Worm (Caenorhabditis elegans) whole organism, late embryonic: Measurements from ENCODE around the gene farl-11.
"Not testable (repeated sequence)": the region's sequence is repeated elsewhere in the genome, so short reads cannot be mapped to it uniquely, and the experiment has no call there.

Source experiments
- C08G9.2 ChIP-seq: sonication (generic microtip); optimal IDR thresholded peaks from 2 replicates; lab custom pipeline; 2016; ENCODE audit warnings: mild to moderate bottlenecking, missing genetic modification characterization, moderate library complexity, missing compliant biosample characterization
- C38D4.7 ChIP-seq: fragments of 200-800 bp; sonication (Bioruptor generic); optimal IDR thresholded peaks from 2 replicates; lab custom pipeline; 2018; ENCODE audit warnings: mild to moderate bottlenecking, missing genetic modification characterization, moderate library complexity, missing compliant biosample characterization
- ahr-1 ChIP-seq: sonication (generic microtip); optimal IDR thresholded peaks from 2 replicates; lab custom pipeline; 2016; ENCODE audit warnings: missing genetic modification characterization, missing compliant biosample characterization
- ama-1 ChIP-seq: fragments of 150-350 bp; optimal IDR thresholded peaks from 2 replicates; lab custom pipeline; 2014
- ceh-18 ChIP-seq: sonication (generic microtip); optimal IDR thresholded peaks from 2 replicates; lab custom pipeline; 2016; ENCODE audit warnings: missing genetic modification characterization, missing compliant biosample characterization
- ceh-22 ChIP-seq: sonication (generic microtip); optimal IDR thresholded peaks from 2 replicates; lab custom pipeline; 2017; ENCODE audit warnings: missing biosample characterization, missing genetic modification characterization
- ceh-30 ChIP-seq: fragments of 150-350 bp; optimal IDR thresholded peaks from 2 replicates; lab custom pipeline; 2014; ENCODE audit warnings: missing biosample characterization, missing genetic modification characterization
- ceh-45 ChIP-seq: fragments of 200-800 bp; sonication (Bioruptor generic); IDR thresholded peaks from 2 replicates; pipeline ENCODE4 v1.3.6; 2022; ENCODE audit warnings: missing genetic modification reagents, missing genetic modification characterization, missing compliant biosample characterization
- ceh-48 ChIP-seq: sonication (generic microtip); optimal IDR thresholded peaks from 2 replicates; lab custom pipeline; 2016; ENCODE audit warnings: missing genetic modification characterization, inconsistent platforms, missing compliant biosample characterization
- ceh-6 ChIP-seq: fragments of 200-800 bp; sonication (Bioruptor generic); optimal IDR thresholded peaks from 2 replicates; lab custom pipeline; 2018; ENCODE audit warnings: mild to moderate bottlenecking, missing genetic modification characterization, missing compliant biosample characterization
- dmd-4 ChIP-seq: sonication (generic microtip); optimal IDR thresholded peaks from 2 replicates; lab custom pipeline; 2016; ENCODE audit warnings: borderline replicate concordance, missing genetic modification characterization, missing compliant biosample characterization
- dve-1 ChIP-seq: sonication (generic microtip); optimal IDR thresholded peaks from 2 replicates; lab custom pipeline; 2017; ENCODE audit warnings: antibody characterized with exemption, mild to moderate bottlenecking, missing genetic modification characterization, missing compliant biosample characterization
- ets-4 ChIP-seq: sonication (generic microtip); optimal IDR thresholded peaks from 2 replicates; lab custom pipeline; 2016; ENCODE audit warnings: missing genetic modification characterization, missing compliant biosample characterization
- eyg-1 ChIP-seq: sonication (generic microtip); optimal IDR thresholded peaks from 2 replicates; lab custom pipeline; 2016; ENCODE audit warnings: missing genotype, missing genetic modification characterization, missing compliant biosample characterization
- fkh-10 ChIP-seq: fragments of 150-350 bp; optimal IDR thresholded peaks from 2 replicates; lab custom pipeline; 2014; ENCODE audit warnings: missing biosample characterization, missing genetic modification reagents, missing genetic modification characterization
- fkh-6 ChIP-seq: sonication (generic microtip); optimal IDR thresholded peaks from 2 replicates; lab custom pipeline; 2016; ENCODE audit warnings: missing genetic modification characterization, missing compliant biosample characterization
- gmeb-2 ChIP-seq: sonication (generic microtip); optimal IDR thresholded peaks from 2 replicates; lab custom pipeline; 2016; ENCODE audit warnings: missing genetic modification characterization, inconsistent platforms, missing compliant biosample characterization
- hlh-13 ChIP-seq: fragments of 200-800 bp; sonication (Bioruptor generic); optimal IDR thresholded peaks from 2 replicates; lab custom pipeline; 2018; ENCODE audit warnings: mild to moderate bottlenecking, missing genetic modification characterization, missing compliant biosample characterization
- hlh-15 ChIP-seq: sonication (generic microtip); optimal IDR thresholded peaks from 2 replicates; lab custom pipeline; 2016; ENCODE audit warnings: missing genetic modification characterization, missing compliant biosample characterization
- hlh-6 ChIP-seq: sonication (generic microtip); optimal IDR thresholded peaks from 2 replicates; lab custom pipeline; 2016; ENCODE audit warnings: missing genotype, missing genetic modification characterization, missing compliant biosample characterization
- lim-6 ChIP-seq: sonication (generic microtip); optimal IDR thresholded peaks from 2 replicates; lab custom pipeline; 2016; ENCODE audit warnings: missing genetic modification characterization, missing compliant biosample characterization
- lin-11 ChIP-seq: fragments of 200-800 bp; sonication (Bioruptor generic); optimal IDR thresholded peaks from 2 replicates; lab custom pipeline; 2018; ENCODE audit warnings: mild to moderate bottlenecking, missing genetic modification characterization, missing compliant biosample characterization
- madf-2 ChIP-seq: sonication (generic microtip); optimal IDR thresholded peaks from 2 replicates; lab custom pipeline; 2017; ENCODE audit warnings: missing genetic modification characterization, missing compliant biosample characterization
- mec-3 ChIP-seq: sonication (generic microtip); optimal IDR thresholded peaks from 2 replicates; lab custom pipeline; 2016; ENCODE audit warnings: borderline replicate concordance, missing genetic modification characterization, missing compliant biosample characterization
- npax-4 ChIP-seq: sonication (generic microtip); optimal IDR thresholded peaks from 2 replicates; lab custom pipeline; 2016; ENCODE audit warnings: missing genetic modification characterization, missing compliant biosample characterization
- pat-9 ChIP-seq: fragments of 200-800 bp; sonication (Bioruptor generic); optimal IDR thresholded peaks from 2 replicates; lab custom pipeline; 2018; ENCODE audit warnings: mild to moderate bottlenecking, missing genetic modification characterization, moderate library complexity, missing compliant biosample characterization
- pax-1 ChIP-seq: fragments of 150-350 bp; optimal IDR thresholded peaks from 2 replicates; lab custom pipeline; 2014; ENCODE audit warnings: missing biosample characterization, missing genetic modification characterization
- pha-2 ChIP-seq: sonication (generic microtip); optimal IDR thresholded peaks from 2 replicates; lab custom pipeline; 2017; ENCODE audit warnings: mild to moderate bottlenecking, missing genetic modification characterization, missing compliant biosample characterization
- pqm-1 ChIP-seq: sonication (generic microtip); optimal IDR thresholded peaks from 2 replicates; lab custom pipeline; 2016; ENCODE audit warnings: missing genetic modification characterization, missing compliant biosample characterization
- rnt-1 ChIP-seq: sonication (generic microtip); optimal IDR thresholded peaks from 2 replicates; lab custom pipeline; 2016; ENCODE audit warnings: missing genetic modification characterization, missing compliant biosample characterization
- sdc-2 ChIP-seq: sonication (generic microtip); optimal IDR thresholded peaks from 2 replicates; lab custom pipeline; 2016; ENCODE audit warnings: missing genotype, missing genetic modification characterization, missing compliant biosample characterization
- tbx-2 ChIP-seq: sonication (generic microtip); optimal IDR thresholded peaks from 2 replicates; lab custom pipeline; 2016; ENCODE audit warnings: missing genetic modification characterization, missing compliant biosample characterization
- tbx-7 ChIP-seq: sonication (generic microtip); optimal IDR thresholded peaks from 2 replicates; lab custom pipeline; 2016; ENCODE audit warnings: missing genotype, missing genetic modification characterization, missing compliant biosample characterization
- ttx-3 ChIP-seq: sonication (generic microtip); optimal IDR thresholded peaks from 2 replicates; lab custom pipeline; 2016; ENCODE audit warnings: missing genetic modification reagents, missing genetic modification characterization, missing compliant biosample characterization
- unc-42 ChIP-seq: sonication (generic microtip); optimal IDR thresholded peaks from 2 replicates; lab custom pipeline; 2016; ENCODE audit warnings: missing genotype, missing genetic modification characterization, missing compliant biosample characterization
- unc-86 ChIP-seq: sonication (generic microtip); optimal IDR thresholded peaks from 2 replicates; lab custom pipeline; 2016; ENCODE audit warnings: missing genetic modification characterization, missing compliant biosample characterization
- zip-5 ChIP-seq: sonication (generic microtip); optimal IDR thresholded peaks from 2 replicates; lab custom pipeline; 2016; ENCODE audit warnings: missing genetic modification characterization, missing compliant biosample characterization
- ztf-16 ChIP-seq: sonication (generic microtip); optimal IDR thresholded peaks from 2 replicates; lab custom pipeline; 2017; ENCODE audit warnings: missing genetic modification characterization, missing compliant biosample characterization

Gene farl-11

DNA sequence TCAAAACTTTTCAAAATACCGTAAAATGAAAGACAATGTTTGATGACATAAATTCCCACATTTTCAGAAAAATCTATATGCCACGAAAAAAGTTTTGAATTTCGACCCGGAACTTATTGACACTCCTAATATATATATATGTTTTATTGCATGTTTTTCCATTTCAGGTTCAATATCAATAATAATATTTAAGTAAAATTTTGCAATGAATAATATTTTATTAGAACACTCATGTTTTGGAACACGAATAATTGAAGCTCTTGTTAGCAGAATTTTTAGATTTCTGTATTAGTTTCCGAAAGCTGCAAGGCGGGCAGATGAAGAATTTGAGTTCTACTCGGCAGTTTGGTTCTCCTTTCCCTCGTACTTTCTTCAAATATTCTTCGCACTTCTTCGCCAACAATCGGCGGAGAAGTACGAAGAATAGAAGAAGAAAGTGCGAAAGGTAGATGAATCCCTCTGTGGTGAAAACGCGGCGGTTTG, 11.5 kb downstream of the farl-11 start, which contains the start of gene T02G5.3:
T02G5.3 (plus strand) TSS at position 51 of the 483 bp plus-strand sequence.
- TF ChIP-seq ama-1 (lab: Kevin White, UChicago) (peak; percentile 73), ceh-30 (tag; lab: Kevin White, UChicago) (no peak), pax-1 (no peak)

DNA sequence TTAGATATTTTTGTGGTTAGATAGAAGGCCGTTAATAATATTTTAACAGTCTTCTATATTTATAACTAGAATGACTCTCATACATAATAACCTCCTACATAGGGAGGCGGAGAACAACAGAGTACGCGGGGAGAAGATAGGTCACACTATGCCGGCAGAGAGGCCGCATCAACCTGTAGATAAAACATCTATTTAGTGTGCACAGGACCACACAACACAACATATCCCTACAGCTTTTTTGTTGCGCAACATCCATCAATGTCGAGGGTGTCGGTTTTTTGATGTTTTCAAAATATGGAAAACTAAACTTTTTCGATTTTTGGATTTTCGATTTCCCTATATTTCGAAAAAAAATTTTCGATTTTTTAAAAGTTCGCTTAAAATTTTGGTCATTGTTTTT, 14.0 kb downstream of the farl-11 start:
- TF ChIP-seq sdc-2 (tag; lab: Kevin White, UChicago) (no peak), pat-9 (tag; lab: Kevin White, UChicago) (no peak), ahr-1 (tag; lab: Kevin White, UChicago) (no peak), ztf-16 (tag; lab: Kevin White, UChicago) (no peak), hlh-13 (GFP tag; lab: Kevin White, UChicago) (no peak), hlh-6 (no peak), rnt-1 (no peak), ceh-45 (GFP tag; lab: Robert Waterston, UW) (no peak), pha-2 (tag; lab: Kevin White, UChicago) (no peak), dmd-4 (tag; lab: Kevin White, UChicago) (no peak), fkh-6 (no peak), ets-4 (tag; lab: Kevin White, UChicago) (no peak), ceh-48 (tag; lab: Kevin White, UChicago) (no peak), C08G9.2 (no peak), C38D4.7 (GFP tag; lab: Kevin White, UChicago) (no peak), gmeb-2 (tag; lab: Kevin White, UChicago) (no peak), tbx-2 (no peak), unc-86 (tag; lab: Kevin White, UChicago) (no peak), ceh-30 (tag; lab: Kevin White, UChicago) (no peak), ceh-22 (no peak)

DNA sequence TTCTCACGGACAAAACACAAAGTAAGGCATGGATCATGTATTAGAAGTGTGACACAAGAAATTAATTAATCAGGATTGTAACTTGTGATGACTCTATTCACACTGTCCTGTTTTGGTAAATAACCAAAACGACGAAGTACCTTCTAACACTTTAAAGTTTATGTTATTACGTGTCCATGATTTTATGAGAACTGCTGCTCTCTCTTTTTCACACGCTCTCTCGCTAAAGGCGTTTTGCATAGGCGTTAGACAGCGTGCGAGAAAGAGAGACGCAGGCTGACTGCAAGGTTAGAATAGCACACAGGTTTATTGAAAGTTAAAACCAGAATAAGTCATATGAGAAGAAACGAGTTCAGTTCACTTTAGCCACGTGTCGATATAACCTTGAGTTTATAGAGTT, 14.8 kb downstream of the farl-11 start:
- TF ChIP-seq hlh-13 (GFP tag; lab: Kevin White, UChicago) (no peak), unc-86 (tag; lab: Kevin White, UChicago) (no peak), pqm-1 (tag; lab: Kevin White, UChicago) (no peak), unc-42 (tag; lab: Kevin White, UChicago) (peak; percentile 39)
- TF ChIP-seq, all 69 proteins: peak for 1

DNA sequence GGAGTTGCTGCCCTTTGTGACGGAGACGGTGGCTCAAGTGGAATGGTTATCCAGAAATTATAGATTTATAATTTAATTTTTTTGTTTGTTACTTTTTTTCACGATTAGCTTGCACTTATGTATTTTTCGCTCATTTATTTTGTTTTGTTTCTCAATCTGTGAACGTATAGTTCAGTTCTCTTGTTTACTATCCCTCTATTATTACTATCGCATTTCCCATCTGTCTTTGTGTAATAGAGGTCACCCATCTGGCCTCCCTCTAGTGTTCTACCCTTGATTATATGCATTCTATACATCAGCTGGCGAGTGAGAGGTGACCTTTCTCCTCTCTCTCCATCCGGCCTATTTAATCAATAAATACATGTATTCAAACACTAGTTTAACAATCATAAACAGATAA, 20.8 kb downstream of the farl-11 start, which contains the start of the genes T02G5.14 and T02G5.15:
T02G5.14 (plus strand) TSS at position 301 of the 400 bp plus-strand sequence.
T02G5.15 (plus strand) TSS at position 301 of the 400 bp plus-strand sequence.
- not testable (repeated sequence) for TF ChIP-seq rnt-1; pqm-1 (tag; lab: Kevin White, UChicago); C38D4.7 (GFP tag; lab: Kevin White, UChicago)

DNA sequence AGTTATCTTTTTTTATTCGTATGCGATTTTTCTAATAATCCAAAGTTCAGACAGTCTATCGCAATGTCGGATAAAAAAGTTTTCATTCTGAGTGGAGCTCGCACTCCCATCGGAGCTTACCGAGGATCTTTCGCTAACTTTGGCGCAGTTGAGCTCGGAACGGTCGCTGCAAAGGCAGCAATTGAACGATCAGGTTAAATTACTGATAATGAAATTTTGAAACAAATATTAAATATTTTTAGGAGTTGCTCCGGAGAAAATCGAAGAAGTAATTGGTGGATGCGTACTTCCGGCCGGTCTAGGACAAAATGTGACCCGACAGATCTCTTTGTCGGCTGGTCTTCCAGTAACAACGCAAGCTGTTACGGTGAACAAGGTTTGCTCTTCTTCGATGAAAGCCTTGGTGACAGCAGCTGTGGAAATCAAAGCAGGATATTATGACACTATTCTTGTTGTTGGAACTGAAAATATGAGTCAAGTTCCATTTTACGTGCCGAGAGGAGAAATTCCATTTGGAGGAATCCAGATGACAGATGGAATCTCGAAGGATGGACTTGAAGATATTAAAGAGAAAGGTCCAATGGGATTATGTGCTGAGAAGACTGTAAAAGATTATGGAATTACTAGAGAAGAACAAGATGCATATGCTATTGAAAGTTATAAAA, 29.1 kb downstream of the farl-11 start, which contains the start of gene T02G5.7:
T02G5.7 (plus strand) TSS at position 51 of the 665 bp plus-strand sequence.
- TF ChIP-seq sdc-2 (tag; lab: Kevin White, UChicago) = no peak
- no peak for TF ChIP-seq ets-4 (tag; lab: Kevin White, UChicago)
- no peak for TF ChIP-seq pat-9 (tag; lab: Kevin White, UChicago)
- no peak for TF ChIP-seq ztf-16 (tag; lab: Kevin White, UChicago)
- no peak for TF ChIP-seq ceh-6 (GFP tag; lab: Kevin White, UChicago)
- no peak for TF ChIP-seq mec-3

DNA sequence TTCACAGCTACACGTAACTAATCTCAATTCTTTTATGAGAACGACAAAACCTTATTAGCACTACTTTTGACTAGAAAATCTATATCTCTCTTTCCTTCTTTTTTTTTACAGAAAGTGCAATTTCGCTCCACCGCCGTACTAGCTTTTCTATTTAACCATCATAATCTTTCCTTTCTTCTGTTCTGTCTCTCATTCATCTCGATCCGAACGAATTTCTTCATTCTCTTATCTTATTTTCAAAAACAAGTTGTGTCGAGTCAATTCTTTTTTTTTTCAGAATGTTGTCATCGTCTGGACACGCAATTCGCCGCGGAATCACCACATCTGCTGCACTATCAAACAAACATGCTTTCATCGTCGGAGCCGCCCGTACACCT, 31.3 kb downstream of the farl-11 start, which contains the start of gene kat-1:
kat-1 (plus strand) TSS at position 278 of the 377 bp plus-strand sequence.
- TF ChIP-seq ttx-3 (no peak), ceh-18 (tag; lab: Kevin White, UChicago) (no peak), pax-1 (no peak), lim-6 (tag; lab: Kevin White, UChicago) (no peak), eyg-1 (tag; lab: Kevin White, UChicago) (no peak), fkh-6 (no peak), dve-1 (tag; lab: Kevin White, UChicago) (no peak), lin-11 (tag; lab: Kevin White, UChicago) (no peak), mec-3 (no peak), npax-4 (no peak), ceh-6 (GFP tag; lab: Kevin White, UChicago) (no peak), rnt-1 (no peak), fkh-10 (GFP tag; lab: Kevin White, UChicago) (no peak), ceh-30 (tag; lab: Kevin White, UChicago) (no peak), madf-2 (no peak), hlh-15 (tag; lab: Kevin White, UChicago) (no peak), tbx-7 (no peak), zip-5 (tag; lab: Kevin White, UChicago) (no peak)
